Worm (Caenorhabditis elegans): ENCODE results near the gene sre-43.

Gene sre-43

DNA sequence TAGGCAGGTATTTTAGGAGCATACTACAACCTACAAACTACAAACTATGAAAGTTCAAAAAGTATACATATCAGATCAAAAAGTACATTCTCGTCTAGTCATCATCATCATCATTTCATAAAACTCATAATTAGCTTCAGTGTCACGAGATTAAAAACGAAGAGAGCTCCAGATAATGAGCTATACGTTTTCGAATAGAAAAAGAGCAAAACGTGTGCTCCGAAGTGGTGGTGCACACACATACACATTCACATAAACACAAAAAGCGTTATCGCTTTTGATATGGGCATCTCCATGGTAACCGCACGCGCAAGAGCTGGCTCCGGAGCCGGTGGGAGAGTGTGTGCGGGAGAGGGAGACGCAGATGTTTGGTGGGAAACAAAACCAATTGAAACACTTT lies 4.6 kb downstream of the sre-43 start:
- TF ChIP-seq tab-1 (GFP tag; IDR thresholded peaks at IDR 0.05) (no peak), cog-1 (tag; optimal IDR thresholded peaks at IDR 0.05) (no peak), ztf-23 (GFP tag; IDR thresholded peaks at IDR 0.05) (no peak), T22C8.4 (GFP tag; IDR thresholded peaks at IDR 0.05) (no peak), med-1 (GFP tag; optimal IDR thresholded peaks at IDR 0.05; ENCODE audit: insufficient read depth) (no peak), klf-2 (GFP tag; conservative IDR thresholded peaks at IDR 0.05) (no peak), ztf-29 (GFP tag; IDR thresholded peaks at IDR 0.05) (no peak), ref-1 (GFP tag; conservative IDR thresholded peaks at IDR 0.05) (no peak), flt-1 (GFP tag; IDR thresholded peaks at IDR 0.05) (no peak)

DNA sequence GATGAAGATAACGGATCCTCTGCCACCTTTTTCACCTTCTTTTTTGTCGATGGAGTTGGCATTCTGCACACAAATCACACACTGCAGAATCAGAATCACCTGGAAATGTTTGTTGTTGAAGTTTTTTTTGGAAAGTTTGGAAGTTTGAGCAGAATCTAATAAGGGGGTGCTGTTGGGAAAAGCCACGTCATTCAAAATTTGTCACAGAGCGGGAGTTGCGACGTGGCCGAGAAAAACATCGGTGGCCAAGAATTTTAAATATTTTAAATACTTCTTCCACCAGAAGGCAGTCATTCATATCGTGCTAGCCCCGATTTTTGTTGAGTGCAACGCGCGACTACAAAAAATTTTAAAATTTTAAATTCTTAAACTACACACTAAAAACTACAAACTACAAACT lies 6.6 kb downstream of the sre-43 start, which contains the start of gene rpi-1:
Gene rpi-1, minus strand, starts transcription at position 101 of the 400 bp plus-strand sequence.
- no peak for TF ChIP-seq cog-1 (tag; optimal IDR thresholded peaks at IDR 0.05)
- no peak for TF ChIP-seq T22C8.4 (GFP tag; IDR thresholded peaks at IDR 0.05)
- TF ChIP-seq med-1 (GFP tag; optimal IDR thresholded peaks at IDR 0.05; ENCODE audit: insufficient read depth), result no peak
- TF ChIP-seq ztf-23 (GFP tag; IDR thresholded peaks at IDR 0.05), result no peak
- TF ChIP-seq tab-1 (GFP tag; IDR thresholded peaks at IDR 0.05), result no peak
- TF ChIP-seq flt-1 (GFP tag; IDR thresholded peaks at IDR 0.05), result no peak
- TF ChIP-seq ref-1 (GFP tag; conservative IDR thresholded peaks at IDR 0.05), result no peak
- TF ChIP-seq ztf-29 (GFP tag; IDR thresholded peaks at IDR 0.05), result no peak
- no peak for TF ChIP-seq klf-2 (GFP tag; conservative IDR thresholded peaks at IDR 0.05)

ce11 chrII:13961567-13961966 lies 7.3 kb downstream of the sre-43 start:
- TF ChIP-seq tab-1 (GFP tag; IDR thresholded peaks at IDR 0.05) (no peak), med-1 (GFP tag; optimal IDR thresholded peaks at IDR 0.05; ENCODE audit: insufficient read depth) (no peak), ztf-29 (GFP tag; IDR thresholded peaks at IDR 0.05) (no peak), klf-2 (GFP tag; conservative IDR thresholded peaks at IDR 0.05) (no peak), ztf-23 (GFP tag; IDR thresholded peaks at IDR 0.05) (no peak), flt-1 (GFP tag; IDR thresholded peaks at IDR 0.05) (no peak), cog-1 (tag; optimal IDR thresholded peaks at IDR 0.05) (no peak), ref-1 (GFP tag; conservative IDR thresholded peaks at IDR 0.05) (no peak), T22C8.4 (GFP tag; IDR thresholded peaks at IDR 0.05) (no peak)

DNA sequence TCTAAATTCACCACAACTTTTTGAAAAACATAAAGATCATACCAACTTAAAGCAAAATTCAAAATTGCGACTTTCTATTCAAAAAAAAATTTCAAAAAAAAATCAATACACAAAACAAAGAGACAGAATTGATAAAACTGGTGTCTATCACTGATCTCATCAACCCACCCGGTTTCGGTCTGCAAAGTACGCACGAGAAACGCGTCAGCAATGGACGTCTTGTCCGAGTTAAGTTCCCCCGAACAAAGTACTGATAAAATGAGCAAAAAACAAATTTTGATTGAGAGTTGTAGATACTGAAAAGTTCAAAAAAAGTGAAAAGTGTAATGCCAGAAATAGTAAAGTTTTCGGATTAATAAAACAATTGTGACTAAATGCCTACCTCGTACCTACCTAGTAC lies 10.5 kb downstream of the sre-43 start:
- TF ChIP-seq ref-1 (GFP tag; conservative IDR thresholded peaks at IDR 0.05) (no peak), ztf-29 (GFP tag; IDR thresholded peaks at IDR 0.05) (no peak), flt-1 (GFP tag; IDR thresholded peaks at IDR 0.05) (no peak), T22C8.4 (GFP tag; IDR thresholded peaks at IDR 0.05) (no peak)

DNA sequence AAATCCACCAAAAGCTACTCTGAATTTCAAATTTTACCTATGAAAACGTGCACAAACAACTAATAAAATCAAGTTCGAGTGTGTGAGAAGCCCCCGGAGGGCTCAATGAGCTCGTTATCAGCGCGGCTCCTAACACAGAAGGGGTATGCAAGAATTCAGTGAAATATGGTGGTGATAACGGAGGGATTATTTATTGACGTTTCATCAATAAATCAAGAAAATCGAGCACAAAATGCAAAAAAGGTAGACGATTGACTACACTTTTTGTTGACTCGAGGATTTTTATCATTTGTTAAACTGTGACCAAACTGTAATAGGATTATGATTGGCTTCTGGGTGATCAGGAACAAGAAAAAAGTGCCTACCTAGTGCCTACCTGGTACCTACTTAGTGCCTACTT lies 11.4 kb downstream of the sre-43 start, which contains the start of gene zip-3:
Gene zip-3, minus strand, starts transcription at position 21 of the 400 bp plus-strand sequence.
- TF ChIP-seq ref-1 (GFP tag; conservative IDR thresholded peaks at IDR 0.05) (no peak), T22C8.4 (GFP tag; IDR thresholded peaks at IDR 0.05) (no peak), klf-2 (GFP tag; conservative IDR thresholded peaks at IDR 0.05) (no peak), ztf-29 (GFP tag; IDR thresholded peaks at IDR 0.05) (no peak), med-1 (GFP tag; optimal IDR thresholded peaks at IDR 0.05; ENCODE audit: insufficient read depth) (no peak)

DNA sequence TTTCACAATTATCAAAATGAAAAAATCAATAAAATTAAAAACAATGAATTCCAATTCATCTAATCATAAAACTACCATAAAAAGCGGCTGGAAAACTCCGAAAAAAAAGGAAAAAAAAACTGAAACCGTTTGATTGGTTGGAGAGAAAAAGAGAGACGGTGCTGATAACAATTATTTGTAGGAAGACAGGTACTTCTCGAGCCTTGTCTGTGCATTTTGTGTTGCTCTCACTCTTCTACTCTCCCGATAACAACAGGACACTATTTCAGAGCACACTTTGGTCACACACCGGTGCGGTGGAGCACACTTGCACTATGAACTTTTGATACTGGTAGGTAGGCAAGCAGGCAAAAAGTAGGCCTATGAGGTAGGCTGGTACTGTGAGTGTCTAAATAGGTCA lies 12.3 kb downstream of the sre-43 start:
- TF ChIP-seq ref-1 (GFP tag; conservative IDR thresholded peaks at IDR 0.05), result no peak
- no peak for TF ChIP-seq med-1 (GFP tag; optimal IDR thresholded peaks at IDR 0.05; ENCODE audit: insufficient read depth)
- TF ChIP-seq cog-1 (tag; optimal IDR thresholded peaks at IDR 0.05), result no peak
- TF ChIP-seq ztf-23 (GFP tag; IDR thresholded peaks at IDR 0.05), result no peak

DNA sequence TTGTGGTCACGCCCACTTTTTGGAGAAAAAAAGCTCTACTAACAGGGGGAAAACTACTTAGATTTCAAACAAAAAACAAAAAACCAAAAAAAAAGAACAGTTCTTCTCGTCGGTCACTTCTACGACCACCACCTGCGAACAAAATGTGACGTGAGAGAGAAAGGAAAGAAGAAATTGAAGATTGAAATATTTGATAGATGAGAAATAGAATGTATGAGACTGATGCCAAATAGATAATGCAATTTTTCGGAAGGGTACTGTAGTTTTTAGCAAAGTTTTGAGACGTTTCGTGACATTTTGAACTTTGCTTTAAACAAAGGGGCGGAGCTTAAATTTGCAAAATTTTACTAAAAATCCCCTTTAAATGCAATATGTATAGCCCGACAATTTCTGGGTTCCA lies 13.9 kb downstream of the sre-43 start:
- no peak for TF ChIP-seq klf-2 (GFP tag; conservative IDR thresholded peaks at IDR 0.05)
- no peak for TF ChIP-seq med-1 (GFP tag; optimal IDR thresholded peaks at IDR 0.05; ENCODE audit: insufficient read depth)
- no peak for TF ChIP-seq tab-1 (GFP tag; IDR thresholded peaks at IDR 0.05)
- TF ChIP-seq cog-1 (tag; optimal IDR thresholded peaks at IDR 0.05), result no peak
- no peak for TF ChIP-seq ztf-29 (GFP tag; IDR thresholded peaks at IDR 0.05)
- TF ChIP-seq ref-1 (GFP tag; conservative IDR thresholded peaks at IDR 0.05), result no peak
- no peak for TF ChIP-seq ztf-23 (GFP tag; IDR thresholded peaks at IDR 0.05)
- no peak for TF ChIP-seq flt-1 (GFP tag; IDR thresholded peaks at IDR 0.05)
- TF ChIP-seq T22C8.4 (GFP tag; IDR thresholded peaks at IDR 0.05), result no peak

ce11 chrII:13954077-13954476 lies 14.8 kb downstream of the sre-43 start:
- TF ChIP-seq ref-1 (GFP tag; conservative IDR thresholded peaks at IDR 0.05) (no peak), klf-2 (GFP tag; conservative IDR thresholded peaks at IDR 0.05) (no peak), ztf-23 (GFP tag; IDR thresholded peaks at IDR 0.05) (no peak)

DNA sequence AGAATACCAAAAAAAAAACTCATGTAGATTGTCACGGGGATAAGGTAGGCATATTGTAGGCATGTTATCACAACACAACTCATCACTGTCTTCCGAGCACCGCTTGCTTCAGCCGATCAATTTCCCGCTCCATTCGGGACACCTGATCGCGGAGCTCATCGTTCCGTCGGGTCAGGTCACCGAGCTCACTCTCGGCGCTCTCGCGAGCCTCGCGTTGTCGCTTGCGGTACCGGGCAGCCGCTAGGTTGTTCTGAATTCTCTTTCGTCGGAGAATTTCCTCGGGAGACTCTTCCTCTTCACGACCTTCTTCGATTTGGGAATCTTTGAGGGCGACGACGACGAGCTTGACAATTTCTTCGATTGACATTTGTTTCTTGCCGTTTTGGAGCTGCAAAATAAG lies 16.9 kb downstream of the sre-43 start:
- TF ChIP-seq cog-1 (tag; optimal IDR thresholded peaks at IDR 0.05), result no peak
- no peak for TF ChIP-seq klf-2 (GFP tag; conservative IDR thresholded peaks at IDR 0.05)
- no peak for TF ChIP-seq med-1 (GFP tag; optimal IDR thresholded peaks at IDR 0.05; ENCODE audit: insufficient read depth)
- TF ChIP-seq tab-1 (GFP tag; IDR thresholded peaks at IDR 0.05), result no peak
- no peak for TF ChIP-seq ref-1 (GFP tag; conservative IDR thresholded peaks at IDR 0.05)
- no peak for TF ChIP-seq flt-1 (GFP tag; IDR thresholded peaks at IDR 0.05)
- no peak for TF ChIP-seq ztf-29 (GFP tag; IDR thresholded peaks at IDR 0.05)
- no peak for TF ChIP-seq ztf-23 (GFP tag; IDR thresholded peaks at IDR 0.05)
- no peak for TF ChIP-seq T22C8.4 (GFP tag; IDR thresholded peaks at IDR 0.05)

ce11 chrII:13949290-13949689 lies 19.6 kb downstream of the sre-43 start, which contains the start of gene sre-44:
TSS of gene sre-44 (plus strand) at chrII:13949590.
- TF ChIP-seq ztf-23 (GFP tag; IDR thresholded peaks at IDR 0.05), result no peak
- no peak for TF ChIP-seq ztf-29 (GFP tag; IDR thresholded peaks at IDR 0.05)
- TF ChIP-seq cog-1 (tag; optimal IDR thresholded peaks at IDR 0.05), result no peak
- TF ChIP-seq klf-2 (GFP tag; conservative IDR thresholded peaks at IDR 0.05), result no peak
- TF ChIP-seq flt-1 (GFP tag; IDR thresholded peaks at IDR 0.05), result no peak
- TF ChIP-seq T22C8.4 (GFP tag; IDR thresholded peaks at IDR 0.05), result no peak
- no peak for TF ChIP-seq ref-1 (GFP tag; conservative IDR thresholded peaks at IDR 0.05)
- TF ChIP-seq tab-1 (GFP tag; IDR thresholded peaks at IDR 0.05), result no peak
- no peak for TF ChIP-seq med-1 (GFP tag; optimal IDR thresholded peaks at IDR 0.05; ENCODE audit: insufficient read depth)
